Fruit fly (Drosophila melanogaster) whole organism, pupa: Measurements from ENCODE around the gene CG32055.

Experiments
- CG10348 ChIP-seq: fragments of 200-800 bp; sonication (Bioruptor generic); IDR thresholded peaks from 2 replicates; pipeline ENCODE4 v1.3.6; 2022; ENCODE audit warnings: missing biosample characterization, missing genetic modification characterization
- CG12605 ChIP-seq: fragments of 200-800 bp; sonication (Bioruptor generic); IDR thresholded peaks from 2 replicates; pipeline ENCODE4 v1.3.6; 2022; ENCODE audit warnings: missing biosample characterization, missing genetic modification characterization
- CG13204 ChIP-seq: fragments of 200-800 bp; sonication (Bioruptor generic); optimal IDR thresholded peaks from 2 replicates; lab custom pipeline; 2018; ENCODE audit warnings: missing biosample characterization, mild to moderate bottlenecking, missing genetic modification characterization, moderate library complexity
- CG14655 ChIP-seq: fragments of 200-800 bp; sonication (Bioruptor generic); optimal IDR thresholded peaks from 3 replicates; lab custom pipeline; 2017; ENCODE audit warnings: mild to moderate bottlenecking, missing biosample characterization, missing genetic modification reagents, missing genetic modification characterization
- CG15710 ChIP-seq: fragments of 200-800 bp; sonication (Bioruptor generic); optimal IDR thresholded peaks from 2 replicates; lab custom pipeline; 2018; ENCODE audit warnings: missing biosample characterization, mild to moderate bottlenecking, missing genetic modification characterization, moderate library complexity
- CG17806 ChIP-seq: fragments of 200-800 bp; sonication (Bioruptor generic); optimal IDR thresholded peaks from 2 replicates; lab custom pipeline; 2018; ENCODE audit warnings: missing biosample characterization, mild to moderate bottlenecking, missing genetic modification characterization, moderate library complexity
- CG32121 ChIP-seq: fragments of 200-800 bp; sonication (Bioruptor generic); IDR thresholded peaks from 2 replicates; pipeline ENCODE4 v1.3.6; 2022; ENCODE audit warnings: missing biosample characterization, missing genetic modification characterization
- CG34367 ChIP-seq: fragments of 200-800 bp; sonication (Bioruptor generic); optimal IDR thresholded peaks from 2 replicates; lab custom pipeline; 2018; ENCODE audit warnings: missing biosample characterization, mild to moderate bottlenecking, missing genetic modification characterization
- CG4496 ChIP-seq: fragments of 200-800 bp; sonication (Bioruptor generic); IDR thresholded peaks from 3 replicates; pipeline ENCODE4 v1.3.6; 2022; ENCODE audit warnings: missing biosample characterization, missing genetic modification characterization
- CG8159 ChIP-seq: fragments of 200-800 bp; sonication (Bioruptor generic); optimal IDR thresholded peaks from 3 replicates; lab custom pipeline; 2018; ENCODE audit warnings: missing biosample characterization, mild to moderate bottlenecking, missing genetic modification characterization, moderate library complexity
- CG8301 ChIP-seq: fragments of 200-800 bp; sonication (Bioruptor generic); optimal IDR thresholded peaks from 2 replicates; lab custom pipeline; 2018; ENCODE audit warnings: missing biosample characterization, mild to moderate bottlenecking, missing genetic modification characterization
- CG9948 ChIP-seq: fragments of 200-800 bp; sonication (Bioruptor generic); optimal IDR thresholded peaks from 2 replicates; lab custom pipeline; 2018; ENCODE audit warnings: missing biosample characterization, mild to moderate bottlenecking, missing genetic modification characterization, moderate library complexity
- D1 ChIP-seq: fragments of 200-800 bp; sonication (Bioruptor generic); optimal IDR thresholded peaks from 2 replicates; lab custom pipeline; 2018; ENCODE audit warnings: missing biosample characterization, mild to moderate bottlenecking, missing genetic modification characterization, moderate library complexity
- EcR ChIP-seq: fragments of 200-800 bp; sonication (Bioruptor generic); optimal IDR thresholded peaks from 3 replicates; lab custom pipeline; 2019; ENCODE audit warnings: missing biosample characterization, missing genetic modification characterization, mild to moderate bottlenecking, moderate library complexity, missing genetic modification reagents
- Ets98B ChIP-seq: fragments of 200-800 bp; sonication (Bioruptor generic); IDR thresholded peaks from 2 replicates; pipeline ENCODE4 v1.3.6; 2022; ENCODE audit warnings: missing biosample characterization, missing genetic modification characterization
- Pif1A ChIP-seq: fragments of 200-800 bp; sonication (Bioruptor generic); optimal IDR thresholded peaks from 3 replicates; lab custom pipeline; 2016; ENCODE audit warnings: missing biosample characterization, missing genetic modification characterization
- Pif1B ChIP-seq: fragments of 200-800 bp; sonication (Bioruptor generic); optimal IDR thresholded peaks from 3 replicates; lab custom pipeline; 2016; ENCODE audit warnings: missing biosample characterization, missing genetic modification characterization
- Snoo ChIP-seq: fragments of 200-800 bp; sonication (Bioruptor generic); optimal IDR thresholded peaks from 3 replicates; lab custom pipeline; 2017; ENCODE audit warnings: missing biosample characterization, mild to moderate bottlenecking, missing genetic modification characterization, inconsistent platforms
- fd96Ca ChIP-seq: fragments of 200-800 bp; sonication (Bioruptor generic); IDR thresholded peaks from 3 replicates; pipeline ENCODE4 v1.3.6; 2022; ENCODE audit warnings: missing biosample characterization, missing genetic modification characterization
- gl ChIP-seq: fragments of 200-800 bp; sonication (Bioruptor generic); optimal IDR thresholded peaks from 2 replicates; lab custom pipeline; 2018; ENCODE audit warnings: missing biosample characterization, mild to moderate bottlenecking, missing genetic modification characterization
- rn ChIP-seq: fragments of 200-800 bp; sonication (Bioruptor generic); IDR thresholded peaks from 2 replicates; pipeline ENCODE4 v1.3.6; 2022; ENCODE audit warnings: missing biosample characterization, missing genetic modification characterization

CG32055 gene

dm6 chr3L:10223397-10223796 lies 3.4 kb upstream of the CG32055 start:
- no peak for TF ChIP-seq D1
- TF ChIP-seq EcR (GFP tag; lab: Kevin White, UChicago) = peak; percentile 58

dm6 chr3L:10215365-10215764 lies 4.6 kb downstream of the CG32055 start, which contains the start of gene CG8065:
CG8065 (plus strand) TSS chr3L:10215665.
- TF ChIP-seq CG13204 (GFP tag; lab: Kevin White, UChicago) (no peak), EcR (GFP tag; lab: Kevin White, UChicago) (no peak), CG34367 (tag; lab: Kevin White, UChicago) (no peak), D1 (no peak), Snoo (no peak), CG4496 (GFP tag; lab: Robert Waterston, UW) (no peak), CG15710 (tag; lab: Kevin White, UChicago) (no peak), CG8301 (tag; lab: Kevin White, UChicago) (no peak), Ets98B (GFP tag; lab: Robert Waterston, UW) (no peak), gl (tag; lab: Kevin White, UChicago) (no peak), CG14655 (GFP tag; lab: Kevin White, UChicago) (no peak), CG8159 (tag; lab: Kevin White, UChicago) (no peak), CG9948 (no peak), CG10348 (GFP tag; lab: Robert Waterston, UW) (no peak), Pif1B (GFP tag; lab: Kevin White, UChicago) (no peak), fd96Ca (no peak), CG12605 (no peak), rn (no peak), Pif1A (no peak), CG17806 (tag; lab: Kevin White, UChicago) (no peak)

dm6 chr3L:10206226-10206968 lies 13.6 kb downstream of the CG32055 start:
- TF ChIP-seq CG8301 (tag; lab: Kevin White, UChicago) = peak; percentile 43
- no peak for TF ChIP-seq CG8159 (tag; lab: Kevin White, UChicago)
- peak; percentile 42 for TF ChIP-seq Pif1A

dm6 chr3L:10205823-10206222 lies 14.1 kb downstream of the CG32055 start:
- TF ChIP-seq gl (tag; lab: Kevin White, UChicago) (no peak), CG12605 (no peak), CG10348 (GFP tag; lab: Robert Waterston, UW) (no peak), D1 (no peak), CG34367 (tag; lab: Kevin White, UChicago) (no peak)

dm6 chr3L:10204669-10205068 lies 15.3 kb downstream of the CG32055 start:
- no peak for TF ChIP-seq gl (tag; lab: Kevin White, UChicago)
- no peak for TF ChIP-seq Ets98B (GFP tag; lab: Robert Waterston, UW)
- no peak for TF ChIP-seq CG10348 (GFP tag; lab: Robert Waterston, UW)
- no peak for TF ChIP-seq CG8159 (tag; lab: Kevin White, UChicago)

dm6 chr3L:10201655-10202054 lies 18.3 kb downstream of the CG32055 start, which contains the start of gene ect:
ect (minus strand) TSS chr3L:10201837.
- peak; percentile 68; the same call in 2 of the 3 replicates for TF ChIP-seq CG4496 (GFP tag; lab: Robert Waterston, UW)
- TF ChIP-seq CG17806 (tag; lab: Kevin White, UChicago) = no peak
- TF ChIP-seq CG32121 (GFP tag; lab: Robert Waterston, UW) = 0 out of 2 replicates have a peak, but pooled peaks have one; percentile 10
- no peak for TF ChIP-seq CG9948

- no peak for TF ChIP-seq CG8159 (tag; lab: Kevin White, UChicago)
- no peak for TF ChIP-seq CG13204 (GFP tag; lab: Kevin White, UChicago)
Measured at dm6 chr3L:10199644-10200043, 20.3 kb downstream of the CG32055 start.

dm6 chr3L:10198571-10198970 lies 21.4 kb downstream of the CG32055 start:
- TF ChIP-seq Pif1B (GFP tag; lab: Kevin White, UChicago) (no peak), CG14655 (GFP tag; lab: Kevin White, UChicago) (peak; percentile 54), CG34367 (tag; lab: Kevin White, UChicago) (peak; percentile 23), rn (no peak), CG13204 (GFP tag; lab: Kevin White, UChicago) (no peak), gl (tag; lab: Kevin White, UChicago) (no peak), CG15710 (tag; lab: Kevin White, UChicago) (peak; percentile 33), CG4496 (GFP tag; lab: Robert Waterston, UW) (peak; percentile 53; the same call in 2 of the 3 replicates), EcR (GFP tag; lab: Kevin White, UChicago) (no peak), CG17806 (tag; lab: Kevin White, UChicago) (peak; percentile 21), CG8301 (tag; lab: Kevin White, UChicago) (peak; percentile 55), CG10348 (GFP tag; lab: Robert Waterston, UW) (no peak), D1 (no peak), CG32121 (GFP tag; lab: Robert Waterston, UW) (0 out of 2 replicates have a peak, but pooled peaks have one; percentile 10), Ets98B (GFP tag; lab: Robert Waterston, UW) (peak; percentile 33; the same call in 1 of the 2 replicates), Pif1A (peak; percentile 27), CG9948 (peak; percentile 41), CG8159 (tag; lab: Kevin White, UChicago) (peak; percentile 23)
